Fruit fly (Drosophila melanogaster) whole organism, embryonic: Measurements from ENCODE around the gene CG7483.

Experiments used
- Asciz ChIP-seq: fragments of 200-800 bp; sonication (Bioruptor generic); optimal IDR thresholded peaks from 2 replicates; lab custom pipeline; 2017; ENCODE audit warnings: missing biosample characterization, mild to moderate bottlenecking, missing genetic modification characterization, missing genetic modification reagents
- CG10366 ChIP-seq: fragments of 200-800 bp; sonication (Bioruptor generic); IDR thresholded peaks from 2 replicates; pipeline ENCODE4 v1.3.6; 2022; ENCODE audit warnings: missing biosample characterization, missing genetic modification characterization
- CG10462 ChIP-seq: fragments of 200-800 bp; sonication (Bioruptor generic); optimal IDR thresholded peaks from 2 replicates; lab custom pipeline; 2016; ENCODE audit warnings: missing biosample characterization, missing genetic modification characterization
- CG10654 ChIP-seq: fragments of 200-800 bp; sonication (Bioruptor generic); optimal IDR thresholded peaks from 2 replicates; lab custom pipeline; 2016; ENCODE audit warnings: missing biosample characterization, missing genetic modification characterization
- CG12071 ChIP-seq: fragments of 200-800 bp; sonication (Bioruptor generic); optimal IDR thresholded peaks from 3 replicates; lab custom pipeline; 2018; ENCODE audit warnings: missing biosample characterization, mild to moderate bottlenecking, missing genetic modification characterization
- CG12155 ChIP-seq: fragments of 200-800 bp; sonication (Bioruptor generic); optimal IDR thresholded peaks from 3 replicates; lab custom pipeline; 2016; ENCODE audit warnings: missing biosample characterization, missing genetic modification characterization
- CG12219 ChIP-seq: fragments of 200-800 bp; sonication (Bioruptor generic); optimal IDR thresholded peaks from 3 replicates; lab custom pipeline; 2018; ENCODE audit warnings: missing biosample characterization, mild to moderate bottlenecking, missing genetic modification characterization
- CG13296 ChIP-seq: fragments of 200-800 bp; sonication (Bioruptor generic); optimal IDR thresholded peaks from 3 replicates; lab custom pipeline; 2018; ENCODE audit warnings: missing biosample characterization, mild to moderate bottlenecking, missing genetic modification characterization
- CG13624 ChIP-seq: fragments of 200-800 bp; sonication (Bioruptor generic); optimal IDR thresholded peaks from 2 replicates; lab custom pipeline; 2016; ENCODE audit warnings: missing biosample characterization, missing genetic modification characterization
- CG14710 ChIP-seq: fragments of 200-800 bp; sonication (Bioruptor generic); optimal IDR thresholded peaks from 3 replicates; lab custom pipeline; 2019; ENCODE audit warnings: missing biosample characterization, mild to moderate bottlenecking, missing genetic modification characterization, moderate library complexity
- CG15011 ChIP-seq: fragments of 200-800 bp; sonication (Bioruptor generic); optimal IDR thresholded peaks from 3 replicates; lab custom pipeline; 2018; ENCODE audit warnings: missing biosample characterization, mild to moderate bottlenecking, missing genetic modification characterization
- CG15479 ChIP-seq: fragments of 200-800 bp; sonication (Bioruptor generic); optimal IDR thresholded peaks from 3 replicates; lab custom pipeline; 2019; ENCODE audit warnings: missing biosample characterization, mild to moderate bottlenecking, missing genetic modification characterization, moderate library complexity
- CG15601 ChIP-seq: fragments of 200-800 bp; sonication (Bioruptor generic); optimal IDR thresholded peaks from 3 replicates; lab custom pipeline; 2019; ENCODE audit warnings: missing biosample characterization, mild to moderate bottlenecking, missing genetic modification characterization, moderate library complexity
- CG17568 ChIP-seq: fragments of 200-800 bp; sonication (Bioruptor generic); optimal IDR thresholded peaks from 2 replicates; lab custom pipeline; 2018; ENCODE audit warnings: missing biosample characterization, mild to moderate bottlenecking, missing genetic modification characterization, moderate library complexity
- CG2120 ChIP-seq: fragments of 200-800 bp; sonication (Bioruptor generic); optimal IDR thresholded peaks from 3 replicates; lab custom pipeline; 2016; ENCODE audit warnings: missing biosample characterization, missing genetic modification characterization
- CG2199 ChIP-seq: fragments of 200-800 bp; sonication (Bioruptor generic); IDR thresholded peaks from 3 replicates; pipeline ENCODE4 v1.3.6; 2022; ENCODE audit warnings: missing biosample characterization, missing genetic modification characterization
- CG31365 ChIP-seq: fragments of 200-800 bp; sonication (Bioruptor generic); optimal IDR thresholded peaks from 2 replicates; lab custom pipeline; 2018; ENCODE audit warnings: missing biosample characterization, mild to moderate bottlenecking, missing genetic modification characterization
- CG32772 ChIP-seq: fragments of 200-800 bp; sonication (Bioruptor generic); IDR thresholded peaks from 2 replicates; pipeline ENCODE4 v1.3.6; 2022; ENCODE audit warnings: missing biosample characterization, missing genetic modification characterization
- CG33557 ChIP-seq: fragments of 200-800 bp; sonication (Bioruptor generic); optimal IDR thresholded peaks from 2 replicates; lab custom pipeline; 2019; ENCODE audit warnings: missing biosample characterization, mild to moderate bottlenecking, missing genetic modification characterization, moderate library complexity
- CG5180 ChIP-seq: fragments of 200-800 bp; sonication (Bioruptor generic); optimal IDR thresholded peaks from 3 replicates; lab custom pipeline; 2017; ENCODE audit warnings: missing biosample characterization, missing genetic modification characterization, mild to moderate bottlenecking, moderate library complexity, missing genetic modification reagents
- CG6689 ChIP-seq: fragments of 200-800 bp; sonication (Bioruptor generic); IDR thresholded peaks from 2 replicates; pipeline ENCODE4 v1.3.6; 2022; ENCODE audit warnings: missing biosample characterization, missing genetic modification characterization
- CG8290 ChIP-seq, 3 experiments: fragments of 200-800 bp; sonication (Bioruptor generic); optimal IDR thresholded peaks; 2 replicates each; lab custom pipeline; 2016 to 2019; ENCODE audit warnings: missing biosample characterization in 3 of 3, missing genetic modification characterization in 3 of 3, mild to moderate bottlenecking in 2 of 3, moderate library complexity in 1 of 3
- CG8924 ChIP-seq: fragments of 200-800 bp; optimal IDR thresholded peaks from 3 replicates; lab custom pipeline; 2019; ENCODE audit warnings: missing biosample characterization, mild to moderate bottlenecking, missing genetic modification characterization, moderate library complexity
- Dek ChIP-seq: fragments of 200-800 bp; sonication (Bioruptor generic); optimal IDR thresholded peaks from 3 replicates; lab custom pipeline; 2019; ENCODE audit warnings: missing biosample characterization, mild to moderate bottlenecking, missing genetic modification characterization, moderate library complexity
- GATAe ChIP-seq: fragments of 200-800 bp; sonication (Bioruptor generic); conservative IDR thresholded peaks from 2 replicates; pipeline ENCODE4 v1.3.6; 2022; ENCODE audit warnings: missing biosample characterization, missing genetic modification characterization
- Hr78 ChIP-seq, 2 experiments: fragments of 200-800 bp in 1 of 2; fragments of >200 bp in 1 of 2; sonication (Bioruptor generic) in 1 of 2; optimal IDR thresholded peaks; 2 replicates each; lab custom pipeline; 2017 to 2019; ENCODE audit warnings: missing biosample characterization in 2 of 2, missing genetic modification characterization in 2 of 2, mild to moderate bottlenecking in 1 of 2, moderate library complexity in 1 of 2
- MTF-1 ChIP-seq: fragments of 200-800 bp; sonication (Bioruptor generic); optimal IDR thresholded peaks from 2 replicates; lab custom pipeline; 2018; ENCODE audit warnings: missing biosample characterization, mild to moderate bottlenecking, missing genetic modification characterization, borderline replicate concordance
- Meics ChIP-seq: fragments of 200-800 bp; sonication (Bioruptor generic); optimal IDR thresholded peaks from 2 replicates; lab custom pipeline; 2017; ENCODE audit warnings: missing biosample characterization, mild to moderate bottlenecking, missing genetic modification characterization
- Opbp ChIP-seq: fragments of 200-800 bp; sonication (Bioruptor generic); IDR thresholded peaks from 3 replicates; pipeline ENCODE4 v1.3.6; 2022; ENCODE audit warnings: missing biosample characterization, missing genetic modification characterization; ENCODE audit not compliant: partially characterized antibody
- Trl ChIP-seq, 3 experiments: fragments of >200 bp in 2 of 3; fragments of 200-800 bp in 1 of 3; sonication (Bioruptor generic) in 1 of 3; optimal IDR thresholded peaks; 2 replicates in 1 of 3; 3 replicates in 2 of 3; lab custom pipeline; 2016 to 2017; ENCODE audit warnings: missing biosample characterization in 1 of 3, missing genetic modification characterization in 1 of 3
- ab ChIP-seq: fragments of 200-800 bp; sonication (Bioruptor generic); optimal IDR thresholded peaks from 2 replicates; lab custom pipeline; 2016; ENCODE audit warnings: missing biosample characterization, missing genetic modification characterization
- crol ChIP-seq: fragments of 200-800 bp; sonication (Bioruptor generic); IDR thresholded peaks from 2 replicates; pipeline ENCODE4 v1.3.6; 2022; ENCODE audit warnings: missing biosample characterization, missing genetic modification characterization
- da ChIP-seq: fragments of 200-800 bp; sonication (Bioruptor generic); optimal IDR thresholded peaks from 2 replicates; lab custom pipeline; 2016; ENCODE audit warnings: missing biosample characterization, missing genetic modification characterization
- grau ChIP-seq: fragments of 200-800 bp; optimal IDR thresholded peaks from 3 replicates; lab custom pipeline; 2019; ENCODE audit warnings: missing biosample characterization, mild to moderate bottlenecking, missing genetic modification characterization, moderate library complexity
- grn ChIP-seq: fragments of 200-800 bp; sonication (Bioruptor generic); optimal IDR thresholded peaks from 3 replicates; lab custom pipeline; 2017; ENCODE audit warnings: missing biosample characterization, missing genetic modification characterization
- ind ChIP-seq: fragments of 200-800 bp; sonication (Bioruptor generic); optimal IDR thresholded peaks from 3 replicates; lab custom pipeline; 2016; ENCODE audit warnings: missing biosample characterization, missing genetic modification characterization
- mirr ChIP-seq: fragments of 200-800 bp; sonication (Bioruptor generic); optimal IDR thresholded peaks from 3 replicates; lab custom pipeline; 2018; ENCODE audit warnings: missing biosample characterization, mild to moderate bottlenecking, missing genetic modification characterization
- row ChIP-seq: fragments of 200-800 bp; sonication (Bioruptor generic); IDR thresholded peaks from 3 replicates; pipeline ENCODE4 v1.3.6; 2022; ENCODE audit warnings: missing biosample characterization, missing genetic modification characterization
- sens ChIP-seq: fragments of 200-800 bp; sonication (Bioruptor generic); peaks from one replicate; lab custom pipeline; 2016; ENCODE audit warnings: missing biosample characterization, missing genetic modification characterization
- slbo ChIP-seq: fragments of 200-800 bp; sonication (Bioruptor generic); IDR thresholded peaks from 2 replicates; pipeline ENCODE4 v1.3.6; 2022; ENCODE audit warnings: missing biosample characterization, missing genetic modification characterization
- sna ChIP-seq: fragments of 200-800 bp; sonication (Bioruptor generic); IDR thresholded peaks from 2 replicates; pipeline ENCODE4 v1.3.6; 2022; ENCODE audit warnings: missing biosample characterization, missing genetic modification characterization; ENCODE audit not compliant: partially characterized antibody
- sug ChIP-seq: fragments of 200-800 bp; optimal IDR thresholded peaks from 2 replicates; lab custom pipeline; 2019; ENCODE audit warnings: missing biosample characterization, mild to moderate bottlenecking, missing genetic modification characterization, moderate library complexity
- vvl ChIP-seq: fragments of 200-800 bp; sonication (Bioruptor generic); IDR thresholded peaks from 2 replicates; pipeline ENCODE4 v1.3.6; 2022; ENCODE audit warnings: missing biosample characterization, missing genetic modification characterization
- zfh2 ChIP-seq: fragments of 200-800 bp; sonication (Bioruptor generic); optimal IDR thresholded peaks from 2 replicates; lab custom pipeline; 2016; ENCODE audit warnings: missing biosample characterization, missing genetic modification characterization

The CG7483 gene

DNA sequence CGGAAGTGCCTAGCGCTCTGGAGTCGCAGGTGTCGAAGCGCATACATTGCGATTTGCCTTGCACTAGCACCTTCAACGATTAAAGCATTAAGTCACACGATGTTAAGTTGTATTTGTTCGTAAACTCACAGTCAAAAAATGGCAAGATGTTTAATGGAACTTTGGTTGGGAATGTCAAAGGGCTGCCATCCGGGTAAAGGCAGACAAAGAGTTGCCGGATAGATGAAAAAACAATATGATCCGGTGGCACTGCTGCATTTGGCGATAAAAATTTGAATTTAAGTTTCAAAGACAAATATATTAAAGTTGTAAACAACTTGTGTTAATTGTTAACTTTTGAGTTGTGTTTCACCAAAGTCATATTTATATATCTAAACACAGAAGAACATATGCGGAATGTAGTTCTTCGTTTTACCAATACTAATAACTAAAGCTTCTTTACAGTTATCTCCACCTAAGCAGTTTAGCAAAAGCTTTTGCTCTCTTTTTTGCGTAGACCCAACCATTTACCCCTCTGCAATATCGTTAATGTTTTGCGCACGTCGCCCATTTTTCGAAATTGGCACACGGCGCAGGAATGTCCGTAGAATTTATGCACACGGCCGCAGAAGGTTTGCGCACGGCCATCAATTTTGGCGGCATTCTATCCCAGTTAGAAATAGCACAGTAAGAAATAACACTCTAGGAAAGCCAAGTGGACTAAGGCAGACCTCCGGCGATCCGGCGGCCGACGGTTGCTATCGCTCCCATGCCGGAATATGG is 3.5 kb downstream of the CG7483 start, which contains the start of gene Coq2 (continued):
- TF ChIP-seq CG5180 (no peak), CG8924 (tag; lab: Kevin White, UChicago) (no peak), CG17568 (GFP tag; lab: Kevin White, UChicago) (no peak), CG15601 (tag; lab: Kevin White, UChicago) (no peak), ab (GFP tag; lab: Kevin White, UChicago) (no peak), zfh2 (GFP tag; lab: Kevin White, UChicago) (no peak)
- TF ChIP-seq, all 482 proteins: peak for 50

DNA sequence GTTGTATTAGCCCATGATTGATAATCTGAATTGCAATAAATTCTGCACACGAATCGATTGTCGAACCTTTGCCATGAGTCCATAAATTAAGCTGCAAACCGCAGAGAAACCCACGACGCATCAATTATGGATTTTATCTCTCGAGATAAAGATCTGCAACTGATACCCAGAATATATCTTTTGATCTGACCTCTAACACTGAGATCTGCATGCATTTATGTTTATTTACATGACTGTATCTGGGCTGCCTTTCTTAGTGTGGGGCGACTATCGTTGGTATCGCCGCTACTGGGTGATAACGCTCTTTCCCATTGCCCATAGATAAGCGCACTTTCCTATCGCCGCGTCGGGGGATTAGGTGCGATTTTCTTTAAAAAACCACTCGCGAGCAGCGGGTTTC is 4.2 kb downstream of the CG7483 start, which contains the start of gene Ctr1B:
Ctr1B (plus strand) TSS at position 398 of the 400 bp plus-strand sequence.
- peak; percentile 92 for TF ChIP-seq grn
- TF ChIP-seq CG15479, result peak; percentile 46
- TF ChIP-seq sna (GFP tag; lab: Robert Waterston, UW), result 0 out of 2 replicates have a peak, but pooled peaks have one; percentile 15
- peak; percentile 13 for TF ChIP-seq mirr
- TF ChIP-seq Hr78 (GFP tag; optimal IDR thresholded peaks at IDR 0.05; lab: Kevin White, UChicago), result peak in 1 of 2 experiments; percentile 72
- TF ChIP-seq ind, result no peak
- no peak for TF ChIP-seq CG6689
- peak; percentile 61 for TF ChIP-seq GATAe (GFP tag; lab: Robert Waterston, UW)
- TF ChIP-seq sug, result peak; percentile 81
- 0 out of 3 replicates have a peak, but pooled peaks have one; percentile 28 for TF ChIP-seq CG2199 (GFP tag; lab: Robert Waterston, UW)
- TF ChIP-seq CG10654 (GFP tag; lab: Kevin White, UChicago), result no peak
- TF ChIP-seq, all 482 proteins: peak for 8

DNA sequence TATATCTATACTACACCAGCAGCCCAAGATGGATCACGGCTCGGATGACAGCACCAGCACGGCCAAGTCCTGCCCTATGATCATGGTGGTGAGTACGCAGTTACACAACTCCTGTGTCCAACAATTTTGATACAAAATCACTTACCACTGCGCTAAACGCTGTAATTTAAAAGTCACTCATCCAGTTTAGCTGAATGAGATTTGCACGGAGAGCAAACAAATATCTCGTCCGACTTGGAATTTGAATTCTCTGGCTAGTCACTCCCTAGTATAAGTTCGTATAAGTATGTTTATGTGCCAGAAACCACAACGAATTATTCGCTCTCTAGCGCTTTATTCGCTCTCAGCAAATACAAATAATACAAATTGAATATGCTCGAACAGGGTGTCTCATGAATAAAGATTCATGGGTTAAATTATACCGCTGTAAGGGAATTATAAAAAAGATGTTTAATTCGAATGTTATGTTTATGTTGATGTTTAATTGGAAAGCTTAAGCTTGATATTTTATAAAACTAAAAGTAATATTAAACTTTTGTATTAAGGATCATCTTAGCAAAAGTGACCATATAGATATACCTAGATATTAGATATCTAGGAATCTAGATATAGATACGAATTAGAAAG is 4.8 kb downstream of the CG7483 start:
- peak; percentile 14 for TF ChIP-seq CG12219 (GFP tag; lab: Kevin White, UChicago)
- peak; percentile 26 for TF ChIP-seq Asciz (GFP tag; lab: Kevin White, UChicago)
- TF ChIP-seq CG15011 (GFP tag; lab: Kevin White, UChicago), result peak; percentile 13
- TF ChIP-seq da (GFP tag; lab: Kevin White, UChicago), result no peak
- TF ChIP-seq slbo, result peak; percentile 49; the same call in 1 of the 2 replicates
- TF ChIP-seq sens (GFP tag; lab: Kevin White, UChicago), result peak; percentile 72
- TF ChIP-seq CG8290 (GFP tag; optimal IDR thresholded peaks at IDR 0.05; lab: Kevin White, UChicago), result no peak
- TF ChIP-seq CG8290 (tag; optimal IDR thresholded peaks at IDR 0.05; lab: Kevin White, UChicago), result no peak
- TF ChIP-seq CG31365, result peak; percentile 6
- TF ChIP-seq Trl (optimal IDR thresholded peaks at IDR 0.05; lab: Kevin White, UChicago), result peak in 1 of 2 experiments; percentile 60
- no peak for TF ChIP-seq Trl (GFP tag; optimal IDR thresholded peaks at IDR 0.05; lab: Kevin White, UChicago)
- TF ChIP-seq CG13624 (GFP tag; lab: Kevin White, UChicago), result no peak
- no peak for TF ChIP-seq MTF-1 (GFP tag; lab: Kevin White, UChicago)
- peak; percentile 42 for TF ChIP-seq CG13296 (GFP tag; lab: Kevin White, UChicago)
- no peak for TF ChIP-seq CG33557 (GFP tag; lab: Kevin White, UChicago)
- no peak for TF ChIP-seq CG14710 (tag; lab: Kevin White, UChicago)
- TF ChIP-seq CG2120 (GFP tag; lab: Kevin White, UChicago), result peak; percentile 61
- TF ChIP-seq CG8924 (tag; lab: Kevin White, UChicago), result peak; percentile 25
- peak; percentile 49 for TF ChIP-seq grau (tag; lab: Kevin White, UChicago)
- peak; percentile 68 for TF ChIP-seq CG10366
- 0 out of 3 replicates have a peak, but pooled peaks have one; percentile 25 for TF ChIP-seq Opbp (GFP tag; lab: Robert Waterston, UW)
- TF ChIP-seq Dek, result peak; percentile 33
- TF ChIP-seq vvl (GFP tag; lab: Robert Waterston, UW), result peak; percentile 42; the same call in 1 of the 2 replicates
- TF ChIP-seq Meics (GFP tag; lab: Kevin White, UChicago), result peak; percentile 35
- no peak for TF ChIP-seq crol (GFP tag; lab: Robert Waterston, UW)
- peak; percentile 47; the same call in 1 of the 3 replicates for TF ChIP-seq row (GFP tag; lab: Robert Waterston, UW)
- peak; percentile 9 for TF ChIP-seq CG12071 (GFP tag; lab: Kevin White, UChicago)
- TF ChIP-seq CG32772 (GFP tag; lab: Robert Waterston, UW), result no peak
- no peak for TF ChIP-seq CG10462
- no peak for TF ChIP-seq CG12155
